Worm (Caenorhabditis elegans): ENCODE measurements around the gene mup-4.

The mup-4 gene

ce11 chrIII:7499421-7499902, 10.6 kb upstream of the mup-4 start, which contains the start of the genes C07H6.9 and sap-140 (continued):
- TF ChIP-seq aha-1 (tag) (peak; percentile 99), snpc-4 (tag; optimal IDR thresholded peaks at IDR 0.05) (no peak), ceh-28 (tag; optimal IDR thresholded peaks at IDR 0.05) (no peak), tra-1 (GFP tag; IDR thresholded peaks at IDR 0.05) (no peak), nhr-28 (tag; optimal IDR thresholded peaks at IDR 0.05) (peak; percentile 36), jun-1 (tag; optimal IDR thresholded peaks at IDR 0.05) (no peak), rbr-2 (tag; optimal IDR thresholded peaks at IDR 0.05) (peak; percentile 59), spr-1 (tag; optimal IDR thresholded peaks at IDR 0.05) (peak; percentile 25), dmd-6 (GFP tag; IDR thresholded peaks at IDR 0.05) (peak; percentile 53), zfp-3 (GFP tag; conservative IDR thresholded peaks at IDR 0.05) (0 out of 2 replicates have a peak, but pooled peaks have one; percentile 26), egl-27 (tag; optimal IDR thresholded peaks at IDR 0.05) (no peak), dve-1 (tag; optimal IDR thresholded peaks at IDR 0.05; ENCODE audit: insufficient read depth) (peak; percentile 73), hif-1 (tag; optimal IDR thresholded peaks at IDR 0.05) (peak in 1 of 2 experiments; percentile 34), daf-8 (GFP tag; IDR thresholded peaks at IDR 0.05) (no peak), lim-7 (GFP tag; IDR thresholded peaks at IDR 0.05) (no peak), daf-12 (tag; optimal IDR thresholded peaks at IDR 0.05) (no peak), lin-38 (GFP tag; IDR thresholded peaks at IDR 0.05) (peak; percentile 74), F10B5.3 (tag; optimal IDR thresholded peaks at IDR 0.05) (peak; percentile 54), lsy-2 (tag; optimal IDR thresholded peaks at IDR 0.05) (peak in 1 of 2 experiments; percentile 91), nhr-102 (tag; optimal IDR thresholded peaks at IDR 0.05) (peak; percentile 66)

ce11 chrIII:7498346-7498745, 9.4 kb upstream of the mup-4 start:
- TF ChIP-seq Y75B8A.6 (GFP tag; IDR thresholded peaks at IDR 0.05): no peak
- TF ChIP-seq lin-38 (GFP tag; IDR thresholded peaks at IDR 0.05): peak; percentile 80
- no peak for TF ChIP-seq nhr-237 (tag; optimal IDR thresholded peaks at IDR 0.05)
- TF ChIP-seq F10B5.3 (tag; optimal IDR thresholded peaks at IDR 0.05): no peak
- peak; percentile 0 for TF ChIP-seq nhr-10 (tag; optimal IDR thresholded peaks at IDR 0.05)
- TF ChIP-seq daf-19 (GFP tag; conservative IDR thresholded peaks at IDR 0.05): no peak
- TF ChIP-seq lsy-2 (tag; optimal IDR thresholded peaks at IDR 0.05): peak; percentile 63 to 91
- TF ChIP-seq ceh-44 (GFP tag; IDR thresholded peaks at IDR 0.05): 0 out of 2 replicates have a peak, but pooled peaks have one; percentile 17
- TF ChIP-seq jun-1 (tag; optimal IDR thresholded peaks at IDR 0.05): peak; percentile 45
- peak; percentile 45 for TF ChIP-seq nhr-6 (tag; optimal IDR thresholded peaks at IDR 0.05)
- TF ChIP-seq lin-15B (tag; optimal IDR thresholded peaks at IDR 0.05): peak; percentile 78
- TF ChIP-seq tra-1 (GFP tag; IDR thresholded peaks at IDR 0.05): 0 out of 2 replicates have a peak, but pooled peaks have one; percentile 18
- TF ChIP-seq daf-8 (GFP tag; IDR thresholded peaks at IDR 0.05): no peak
- no peak for TF ChIP-seq nhr-76 (tag; optimal IDR thresholded peaks at IDR 0.05)
- no peak for TF ChIP-seq ztf-7 (tag; optimal IDR thresholded peaks at IDR 0.05)
- no peak for TF ChIP-seq ceh-32 (tag; optimal IDR thresholded peaks at IDR 0.05; ENCODE audit: poor library complexity)
- no peak for TF ChIP-seq aly-2 (tag; optimal IDR thresholded peaks at IDR 0.05)
- no peak for TF ChIP-seq madf-5 (GFP tag; IDR thresholded peaks at IDR 0.05)
- no peak for TF ChIP-seq skn-1 (tag; optimal IDR thresholded peaks at IDR 0.05)
- peak; percentile 32; the same call in 1 of the 2 replicates for TF ChIP-seq ctbp-1 (GFP tag; IDR thresholded peaks at IDR 0.05)
- no peak for TF ChIP-seq ceh-62 (tag; optimal IDR thresholded peaks at IDR 0.05)
- TF ChIP-seq Y48G9A.11 (GFP tag; IDR thresholded peaks at IDR 0.05): no peak
- TF ChIP-seq dpl-1 (GFP tag; optimal IDR thresholded peaks at IDR 0.05): peak; percentile 96
- TF ChIP-seq daf-16 (GFP tag; optimal IDR thresholded peaks at IDR 0.05): peak; percentile 40 to 61
- peak; percentile 63 for TF ChIP-seq daf-16 (tag; optimal IDR thresholded peaks at IDR 0.05)
- TF ChIP-seq nhr-41 (GFP tag; IDR thresholded peaks at IDR 0.05): no peak
- TF ChIP-seq lin-1 (GFP tag; IDR thresholded peaks at IDR 0.05): peak; percentile 70
- TF ChIP-seq nhr-28 (tag; optimal IDR thresholded peaks at IDR 0.05): peak; percentile 83
- TF ChIP-seq dmd-8 (GFP tag; IDR thresholded peaks at IDR 0.05): no peak
- TF ChIP-seq zip-11 (GFP tag; IDR thresholded peaks at IDR 0.05): no peak
- TF ChIP-seq unc-130 (GFP tag; optimal IDR thresholded peaks at IDR 0.05): peak; percentile 48
- peak; percentile 49 for TF ChIP-seq ama-1 (optimal IDR thresholded peaks at IDR 0.05)
- peak in 1 of 2 experiments; percentile 89 for TF ChIP-seq unc-62 (GFP tag; optimal IDR thresholded peaks at IDR 0.05 in 1 of 2)
- TF ChIP-seq unc-62 (tag; optimal IDR thresholded peaks at IDR 0.05): no peak
- TF ChIP-seq T26A8.4 (GFP tag; IDR thresholded peaks at IDR 0.05): peak; percentile 70
- TF ChIP-seq sdz-12 (GFP tag; optimal IDR thresholded peaks at IDR 0.05): no peak
- TF ChIP-seq gei-8 (GFP tag; optimal IDR thresholded peaks at IDR 0.05): no peak
- TF ChIP-seq set-16 (GFP tag; IDR thresholded peaks at IDR 0.05): peak; percentile 50; the same call in 1 of the 2 replicates

Data from whole organism, L4 larva.